Fruit fly (Drosophila melanogaster) whole organism, prepupa: ENCODE results near the gene Sr-CIV.
A peak's percentile ranks its signal among the peaks of the same experiment; 100 is the strongest.

ENCODE experiments used
- CG10631 ChIP-seq: fragments of 200-800 bp; sonication (Bioruptor generic); optimal IDR thresholded peaks from 2 replicates; lab custom pipeline; 2016; ENCODE audit warnings: missing biosample characterization, missing genetic modification characterization
- CG11762 ChIP-seq: fragments of 200-800 bp; sonication (Bioruptor generic); optimal IDR thresholded peaks from 3 replicates; lab custom pipeline; 2016; ENCODE audit warnings: missing biosample characterization, missing genetic modification characterization; ENCODE audit not compliant: insufficient read depth
- CG11902 ChIP-seq: fragments of 200-800 bp; sonication (Bioruptor generic); optimal IDR thresholded peaks from 3 replicates; lab custom pipeline; 2016; ENCODE audit warnings: missing biosample characterization, missing genetic modification characterization
- CG15336 ChIP-seq: fragments of 200-800 bp; sonication (Bioruptor generic); IDR thresholded peaks from 2 replicates; pipeline ENCODE4 v1.3.6; 2022; ENCODE audit warnings: missing biosample characterization, missing genetic modification characterization
- CG1621 ChIP-seq: fragments of 200-800 bp; sonication (Bioruptor generic); optimal IDR thresholded peaks from 3 replicates; lab custom pipeline; 2018; ENCODE audit warnings: missing biosample characterization, mild to moderate bottlenecking, missing genetic modification characterization
- CG16779 ChIP-seq: fragments of 200-800 bp; sonication (Bioruptor generic); optimal IDR thresholded peaks from 3 replicates; lab custom pipeline; 2017; ENCODE audit warnings: missing biosample characterization, mild to moderate bottlenecking, missing genetic modification characterization
- CG3032 ChIP-seq: fragments of 200-800 bp; optimal IDR thresholded peaks from 2 replicates; lab custom pipeline; 2019; ENCODE audit warnings: missing biosample characterization, mild to moderate bottlenecking, missing genetic modification characterization, moderate library complexity
- CG31627 ChIP-seq: fragments of 200-800 bp; sonication (Bioruptor generic); optimal IDR thresholded peaks from 3 replicates; lab custom pipeline; 2016; ENCODE audit warnings: missing biosample characterization, missing genetic modification characterization
- CG32006 ChIP-seq: fragments of 200-800 bp; sonication (Bioruptor generic); optimal IDR thresholded peaks from 3 replicates; lab custom pipeline; 2017; ENCODE audit warnings: missing biosample characterization, mild to moderate bottlenecking, missing genetic modification characterization
- CG34406 ChIP-seq: fragments of 200-800 bp; sonication (Bioruptor generic); optimal IDR thresholded peaks from 3 replicates; lab custom pipeline; 2016; ENCODE audit warnings: missing biosample characterization, missing genetic modification characterization
- CG3919 ChIP-seq: fragments of 200-800 bp; sonication (Bioruptor generic); optimal IDR thresholded peaks from 3 replicates; lab custom pipeline; 2016; ENCODE audit warnings: missing biosample characterization, missing genetic modification characterization
- CG4318 ChIP-seq: fragments of 200-800 bp; sonication (Bioruptor generic); optimal IDR thresholded peaks from 3 replicates; lab custom pipeline; 2017; ENCODE audit warnings: missing biosample characterization, mild to moderate bottlenecking, missing genetic modification characterization
- CG6163 ChIP-seq: fragments of 200-800 bp; sonication (Bioruptor generic); IDR thresholded peaks from 3 replicates; pipeline ENCODE4 v1.3.6; 2022; ENCODE audit warnings: missing biosample characterization, missing genetic modification characterization
- CG6276 ChIP-seq: fragments of 200-800 bp; sonication (Bioruptor generic); optimal IDR thresholded peaks from 2 replicates; lab custom pipeline; 2017; ENCODE audit warnings: missing biosample characterization, mild to moderate bottlenecking, missing genetic modification characterization
- CG6792 ChIP-seq: fragments of 200-800 bp; sonication (Bioruptor generic); optimal IDR thresholded peaks from 3 replicates; lab custom pipeline; 2016; ENCODE audit warnings: missing biosample characterization, missing genetic modification characterization
- CG6808 ChIP-seq: fragments of 200-800 bp; sonication (Bioruptor generic); optimal IDR thresholded peaks from 3 replicates; lab custom pipeline; 2017; ENCODE audit warnings: missing biosample characterization, missing genetic modification characterization, mild to moderate bottlenecking, moderate library complexity, missing genetic modification reagents
- CG6854 ChIP-seq: fragments of 200-800 bp; sonication (Bioruptor generic); optimal IDR thresholded peaks from 2 replicates; lab custom pipeline; 2017; ENCODE audit warnings: missing biosample characterization, mild to moderate bottlenecking, missing genetic modification characterization
- CG7368 ChIP-seq: fragments of 200-800 bp; sonication (Bioruptor generic); optimal IDR thresholded peaks from 3 replicates; lab custom pipeline; 2016; ENCODE audit warnings: missing biosample characterization, missing genetic modification characterization
- CG8119 ChIP-seq: fragments of 200-800 bp; sonication (Bioruptor generic); IDR thresholded peaks from 3 replicates; pipeline ENCODE4 v1.3.6; 2022; ENCODE audit warnings: missing biosample characterization, missing genetic modification characterization
- CG8632 ChIP-seq: fragments of 200-800 bp; sonication (Bioruptor generic); optimal IDR thresholded peaks from 3 replicates; lab custom pipeline; 2016; ENCODE audit warnings: missing biosample characterization, missing genetic modification characterization
- CG9139 ChIP-seq: fragments of 200-800 bp; sonication (Bioruptor generic); optimal IDR thresholded peaks from 3 replicates; lab custom pipeline; 2017; ENCODE audit warnings: missing biosample characterization, mild to moderate bottlenecking, missing genetic modification characterization
- Eip78C ChIP-seq: fragments of 200-800 bp; sonication (Bioruptor generic); peaks from one replicate; lab custom pipeline; 2016; ENCODE audit warnings: missing biosample characterization, missing genetic modification characterization
- Ets21C ChIP-seq: fragments of 200-800 bp; sonication (Bioruptor generic); optimal IDR thresholded peaks from 3 replicates; lab custom pipeline; 2016; ENCODE audit warnings: missing biosample characterization, missing genetic modification characterization
- Gug ChIP-seq: fragments of 200-800 bp; sonication (Bioruptor generic); IDR thresholded peaks from 2 replicates; pipeline ENCODE4 v1.3.6; 2022; ENCODE audit warnings: missing biosample characterization, missing genetic modification characterization
- Hr39 ChIP-seq: fragments of 200-800 bp; sonication (Bioruptor generic); optimal IDR thresholded peaks from 2 replicates; lab custom pipeline; 2016; ENCODE audit warnings: missing biosample characterization, missing genetic modification characterization
- Hr4 ChIP-seq: fragments of 200-800 bp; sonication (Bioruptor generic); optimal IDR thresholded peaks from 3 replicates; lab custom pipeline; 2016; ENCODE audit warnings: missing biosample characterization, missing genetic modification characterization
- Lpt ChIP-seq: fragments of 200-800 bp; sonication (Bioruptor generic); optimal IDR thresholded peaks from 3 replicates; lab custom pipeline; 2016; ENCODE audit warnings: missing biosample characterization, missing genetic modification characterization
- Met ChIP-seq: fragments of 200-800 bp; sonication (Bioruptor generic); optimal IDR thresholded peaks from 3 replicates; lab custom pipeline; 2016; ENCODE audit warnings: missing biosample characterization, missing genetic modification characterization
- OdsH ChIP-seq: fragments of 200-800 bp; sonication (Bioruptor generic); optimal IDR thresholded peaks from 3 replicates; lab custom pipeline; 2016; ENCODE audit warnings: missing biosample characterization, missing genetic modification characterization
- Smox ChIP-seq: fragments of 200-800 bp; sonication (Bioruptor generic); optimal IDR thresholded peaks from 3 replicates; lab custom pipeline; 2016; ENCODE audit warnings: missing biosample characterization, missing genetic modification characterization
- Sox15 ChIP-seq: fragments of 200-800 bp; sonication (Bioruptor generic); optimal IDR thresholded peaks from 3 replicates; lab custom pipeline; 2016; ENCODE audit warnings: missing biosample characterization, missing genetic modification characterization
- acj6 ChIP-seq: fragments of 200-800 bp; sonication (Bioruptor generic); optimal IDR thresholded peaks from 3 replicates; lab custom pipeline; 2016; ENCODE audit warnings: missing biosample characterization, missing genetic modification characterization
- cyc ChIP-seq: fragments of 200-800 bp; sonication (Bioruptor generic); optimal IDR thresholded peaks from 3 replicates; lab custom pipeline; 2016; ENCODE audit warnings: missing biosample characterization, missing genetic modification characterization
- dac ChIP-seq: fragments of 200-800 bp; sonication (Bioruptor generic); optimal IDR thresholded peaks from 2 replicates; lab custom pipeline; 2017; ENCODE audit warnings: missing biosample characterization, mild to moderate bottlenecking, missing genetic modification characterization
- dsx ChIP-seq: fragments of 200-800 bp; optimal IDR thresholded peaks from 3 replicates; lab custom pipeline; 2019; ENCODE audit warnings: missing biosample characterization, mild to moderate bottlenecking, missing genetic modification characterization, moderate library complexity; ENCODE audit not compliant: poor library complexity, severe bottlenecking
- eg ChIP-seq: fragments of 200-800 bp; sonication (Bioruptor generic); IDR thresholded peaks from 3 replicates; pipeline ENCODE4 v1.3.6; 2022; ENCODE audit warnings: missing biosample characterization, missing genetic modification characterization
- esn ChIP-seq: fragments of 200-800 bp; sonication (Bioruptor generic); optimal IDR thresholded peaks from 2 replicates; lab custom pipeline; 2016; ENCODE audit warnings: missing biosample characterization, mild to moderate bottlenecking, missing genetic modification characterization, moderate library complexity
- fd59A ChIP-seq: fragments of 200-800 bp; sonication (Bioruptor generic); optimal IDR thresholded peaks from 2 replicates; lab custom pipeline; 2017; ENCODE audit warnings: missing biosample characterization, mild to moderate bottlenecking, missing genetic modification characterization, missing genetic modification reagents
- fd85E ChIP-seq: fragments of 200-800 bp; sonication (Bioruptor generic); optimal IDR thresholded peaks from 3 replicates; lab custom pipeline; 2016; ENCODE audit warnings: missing biosample characterization, missing genetic modification characterization
- lz ChIP-seq: fragments of 200-800 bp; sonication (Bioruptor generic); optimal IDR thresholded peaks from 3 replicates; lab custom pipeline; 2016; ENCODE audit warnings: missing biosample characterization, missing genetic modification characterization
- net ChIP-seq: fragments of 200-800 bp; sonication (Bioruptor generic); optimal IDR thresholded peaks from 3 replicates; lab custom pipeline; 2016; ENCODE audit warnings: missing biosample characterization, missing genetic modification characterization
- salr ChIP-seq, 2 experiments: fragments of 200-800 bp; sonication (Bioruptor generic); optimal IDR thresholded peaks; 3 replicates each; lab custom pipeline; 2016 to 2018; ENCODE audit warnings: missing biosample characterization in 2 of 2, missing genetic modification characterization in 2 of 2, mild to moderate bottlenecking in 1 of 2
- ss ChIP-seq, 2 experiments: fragments of 200-800 bp; sonication (Bioruptor generic); optimal IDR thresholded peaks; 2 replicates in 1 of 2; 3 replicates in 1 of 2; lab custom pipeline; 2017 to 2018; ENCODE audit warnings: mild to moderate bottlenecking in 2 of 2, missing biosample characterization in 2 of 2, missing genetic modification characterization in 2 of 2, moderate library complexity in 1 of 2
- svp ChIP-seq: fragments of 200-800 bp; sonication (Bioruptor generic); peaks from one replicate; lab custom pipeline; 2016; ENCODE audit warnings: missing biosample characterization, missing genetic modification characterization
- topi ChIP-seq: fragments of 200-800 bp; sonication (Bioruptor generic); optimal IDR thresholded peaks from 3 replicates; lab custom pipeline; 2016; ENCODE audit warnings: missing biosample characterization, missing genetic modification characterization

Sr-CIV gene

DNA sequence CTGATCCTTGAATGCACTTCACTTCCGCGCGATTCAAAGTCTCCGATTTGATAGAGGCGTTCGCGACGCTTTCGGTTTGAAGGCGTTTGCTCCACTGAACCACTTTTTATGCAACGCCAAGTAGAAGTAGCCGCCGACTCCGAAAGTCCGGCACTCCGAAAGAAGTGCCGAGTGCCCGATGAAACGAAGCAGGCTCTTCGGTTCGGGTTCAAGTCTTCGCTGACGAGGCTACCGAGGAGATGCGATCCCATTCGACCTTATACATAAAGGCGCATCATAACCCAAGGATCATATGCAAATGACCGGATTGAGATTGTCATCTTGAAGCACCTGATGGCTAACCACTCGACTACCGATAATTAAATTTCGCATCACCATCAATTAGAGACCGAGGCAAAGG, 32.9 kb downstream of the Sr-CIV start, which contains the start of gene CG15414:
Gene CG15414 (minus strand): TSS at position 101 of the 400 bp plus-strand sequence.
- TF ChIP-seq eg (GFP tag; lab: Robert Waterston, UW) (peak; percentile 42; the same call in 1 of the 3 replicates), CG6808 (GFP tag; lab: Kevin White, UChicago) (no peak)
- TF ChIP-seq, all 60 proteins: peak for 1

DNA sequence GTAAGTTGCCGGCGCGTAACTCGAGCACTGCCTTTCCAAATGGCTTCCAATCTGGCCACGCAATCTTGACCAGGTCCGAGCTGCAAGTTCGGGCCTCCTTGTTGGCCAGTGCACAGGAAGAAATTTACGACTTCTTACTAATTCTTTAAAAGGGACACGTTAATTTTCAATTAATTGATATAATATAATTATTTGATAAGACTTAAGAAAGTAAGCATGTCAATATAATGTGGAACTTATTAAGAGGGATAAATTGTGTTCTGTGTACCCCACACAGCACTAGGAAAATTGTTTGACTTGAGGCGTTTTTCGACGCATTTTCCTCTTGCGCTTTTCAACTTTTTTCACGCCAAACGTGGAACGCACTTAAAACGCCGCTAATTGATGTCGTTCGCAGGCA, 38.4 kb downstream of the Sr-CIV start:
- no peak for TF ChIP-seq CG8632 (GFP tag; lab: Kevin White, UChicago)
- TF ChIP-seq CG6276 (GFP tag; lab: Kevin White, UChicago): peak; percentile 36
- no peak for TF ChIP-seq fd85E
- no peak for TF ChIP-seq Sox15 (GFP tag; lab: Kevin White, UChicago)
- TF ChIP-seq CG11762 (GFP tag; lab: Kevin White, UChicago): no peak
- TF ChIP-seq CG4318 (GFP tag; lab: Kevin White, UChicago): peak; percentile 23
- peak; percentile 30 for TF ChIP-seq Eip78C (GFP tag; lab: Kevin White, UChicago)
- TF ChIP-seq dac (GFP tag; lab: Kevin White, UChicago): peak; percentile 13
- no peak for TF ChIP-seq topi (GFP tag; lab: Kevin White, UChicago)
- peak; percentile 4 for TF ChIP-seq net
- peak; percentile 11 for TF ChIP-seq Lpt (GFP tag; lab: Kevin White, UChicago)
- TF ChIP-seq Ets21C (GFP tag; lab: Kevin White, UChicago): no peak
- no peak for TF ChIP-seq Hr39
- TF ChIP-seq Met (GFP tag; lab: Kevin White, UChicago): no peak
- no peak for TF ChIP-seq CG11902 (GFP tag; lab: Kevin White, UChicago)
- TF ChIP-seq dsx: no peak
- TF ChIP-seq CG15336 (GFP tag; lab: Robert Waterston, UW): peak; percentile 66
- peak; percentile 10 for TF ChIP-seq svp
- no peak for TF ChIP-seq salr (GFP tag; optimal IDR thresholded peaks at IDR 0.05; lab: Kevin White, UChicago)
- no peak for TF ChIP-seq cyc (GFP tag; lab: Kevin White, UChicago)
- TF ChIP-seq CG32006 (GFP tag; lab: Kevin White, UChicago): peak; percentile 69
- TF ChIP-seq Hr4 (GFP tag; lab: Kevin White, UChicago): peak; percentile 62
- TF ChIP-seq lz (GFP tag; lab: Kevin White, UChicago): no peak
- no peak for TF ChIP-seq acj6 (GFP tag; lab: Kevin White, UChicago)
- 0 out of 3 replicates have a peak, but pooled peaks have one; percentile 16 for TF ChIP-seq CG6163 (GFP tag; lab: Robert Waterston, UW)
- TF ChIP-seq CG34406 (GFP tag; lab: Kevin White, UChicago): no peak
- TF ChIP-seq CG6854 (GFP tag; lab: Kevin White, UChicago): no peak
- TF ChIP-seq ss (GFP tag; optimal IDR thresholded peaks at IDR 0.05; lab: Kevin White, UChicago): no peak
- no peak for TF ChIP-seq Smox (GFP tag; lab: Kevin White, UChicago)
- peak; percentile 19 for TF ChIP-seq OdsH (GFP tag; lab: Kevin White, UChicago)
- no peak for TF ChIP-seq CG3032 (tag; lab: Kevin White, UChicago)
- no peak for TF ChIP-seq fd59A
- TF ChIP-seq CG9139: no peak
- no peak for TF ChIP-seq CG1621 (tag; lab: Kevin White, UChicago)
- no peak for TF ChIP-seq CG3919 (GFP tag; lab: Kevin White, UChicago)
- no peak for TF ChIP-seq CG7368
- no peak for TF ChIP-seq CG6792 (GFP tag; lab: Kevin White, UChicago)
- TF ChIP-seq CG8119: peak; percentile 76
- TF ChIP-seq eg (GFP tag; lab: Robert Waterston, UW): peak; percentile 44; the same call in 2 of the 3 replicates
- TF ChIP-seq CG10631 (GFP tag; lab: Kevin White, UChicago): no peak
- TF ChIP-seq esn (GFP tag; lab: Kevin White, UChicago): no peak
- TF ChIP-seq CG6808 (GFP tag; lab: Kevin White, UChicago): no peak
- TF ChIP-seq CG16779 (tag; lab: Kevin White, UChicago): no peak
- no peak for TF ChIP-seq Gug
- no peak for TF ChIP-seq CG31627 (GFP tag; lab: Kevin White, UChicago)
- TF ChIP-seq, all 60 proteins: peak for 14
